Worm (Caenorhabditis elegans): ENCODE results near the gene srlf-7.

- TF ChIP-seq zag-1 (tag; optimal IDR thresholded peaks at IDR 0.05): no peak
- no peak for TF ChIP-seq efl-3 (GFP tag; optimal IDR thresholded peaks at IDR 0.05)
- TF ChIP-seq egl-13 (tag; optimal IDR thresholded peaks at IDR 0.05): no peak
- no peak for TF ChIP-seq vab-15 (tag; optimal IDR thresholded peaks at IDR 0.05)
- no peak for TF ChIP-seq snpc-4 (tag; optimal IDR thresholded peaks at IDR 0.05)
- no peak for TF ChIP-seq blmp-1 (tag; optimal IDR thresholded peaks at IDR 0.05)
- no peak for TF ChIP-seq ceh-8 (GFP tag; optimal IDR thresholded peaks at IDR 0.05)
- TF ChIP-seq skn-1 (tag; optimal IDR thresholded peaks at IDR 0.05): no peak
- no peak for TF ChIP-seq fkh-10 (GFP tag; optimal IDR thresholded peaks at IDR 0.05)
- no peak for TF ChIP-seq ztf-11 (tag; optimal IDR thresholded peaks at IDR 0.05)
- no peak for TF ChIP-seq ces-1 (GFP tag; optimal IDR thresholded peaks at IDR 0.05)
- no peak for TF ChIP-seq nhr-90 (tag; optimal IDR thresholded peaks at IDR 0.05; ENCODE audit: poor library complexity)
- no peak for TF ChIP-seq unc-30 (tag; optimal IDR thresholded peaks at IDR 0.05)
Observed at ce11 chrIV:7152409-7152808, 36.7 kb upstream of the srlf-7 start, which contains the start of gene col-113.

Data from whole organism, L1 larva.